Fruit fly (Drosophila melanogaster): ENCODE data around the gene bif.

Gene bif

dm6 chrX:11657140-11657539 lies 21.6 kb upstream of the bif start (continued):
- peak; percentile 11 for TF ChIP-seq CG15601 (tag; optimal IDR thresholded peaks at IDR 0.05)
- peak; percentile 34; the same call in 1 of the 3 replicates for TF ChIP-seq tgo (GFP tag; IDR thresholded peaks at IDR 0.05)
- peak; percentile 49; the same call in 1 of the 2 replicates for TF ChIP-seq CG9932 (GFP tag; IDR thresholded peaks at IDR 0.05)
- no peak for TF ChIP-seq hkb (optimal IDR thresholded peaks at IDR 0.05)
- peak; percentile 65 for TF ChIP-seq hkb (GFP tag; IDR thresholded peaks at IDR 0.05)
- TF ChIP-seq mirr (GFP tag; optimal IDR thresholded peaks at IDR 0.05) = peak; percentile 2
- peak; percentile 71; the same call in 1 of the 2 replicates for TF ChIP-seq Xrp1 (GFP tag; IDR thresholded peaks at IDR 0.05)
- TF ChIP-seq ken (GFP tag; IDR thresholded peaks at IDR 0.05) = no peak
- TF ChIP-seq CG16815 (GFP tag; optimal IDR thresholded peaks at IDR 0.05) = peak; percentile 21
- TF ChIP-seq gsb (GFP tag; IDR thresholded peaks at IDR 0.05) = peak; percentile 25; the same call in 1 of the 2 replicates
- peak; percentile 19 for TF ChIP-seq CG6254 (GFP tag; optimal IDR thresholded peaks at IDR 0.05)
- peak; percentile 43 for TF ChIP-seq CG6813 (GFP tag; optimal IDR thresholded peaks at IDR 0.05)
- peak; percentile 68 for TF ChIP-seq CG8924 (tag; optimal IDR thresholded peaks at IDR 0.05)
- peak; percentile 75 for TF ChIP-seq CG11504 (tag; optimal IDR thresholded peaks at IDR 0.05)
- peak; percentile 79 for TF ChIP-seq CG2678 (tag; optimal IDR thresholded peaks at IDR 0.05)
- TF ChIP-seq CG14050 (GFP tag; IDR thresholded peaks at IDR 0.05) = 0 out of 3 replicates have a peak, but pooled peaks have one; percentile 29
- no peak for TF ChIP-seq CG4707 (GFP tag; optimal IDR thresholded peaks at IDR 0.05)
- TF ChIP-seq YL-1 (GFP tag; optimal IDR thresholded peaks at IDR 0.05) = no peak
- no peak for TF ChIP-seq CG12236 (GFP tag; optimal IDR thresholded peaks at IDR 0.05)
- 0 out of 3 replicates have a peak, but pooled peaks have one; percentile 44 for TF ChIP-seq CG11695 (GFP tag; IDR thresholded peaks at IDR 0.05)
- TF ChIP-seq fd96Cb (tag; optimal IDR thresholded peaks at IDR 0.05) = peak; percentile 33
- TF ChIP-seq CG6791 (GFP tag; IDR thresholded peaks at IDR 0.05; ENCODE audit: partially characterized antibody) = no peak
- TF ChIP-seq CG17829 (tag; optimal IDR thresholded peaks at IDR 0.05) = peak; percentile 54
- peak in 1 of 2 experiments; percentile 71 for TF ChIP-seq Hr51 (GFP tag; optimal IDR thresholded peaks at IDR 0.05)
- TF ChIP-seq gcm2 (GFP tag; optimal IDR thresholded peaks at IDR 0.05) = no peak
- peak; percentile 32 for TF ChIP-seq Dek (tag; optimal IDR thresholded peaks at IDR 0.05)
- no peak for TF ChIP-seq CG12071 (GFP tag; optimal IDR thresholded peaks at IDR 0.05)
- 0 out of 2 replicates have a peak, but pooled peaks have one; percentile 20 for TF ChIP-seq CG3847 (GFP tag; IDR thresholded peaks at IDR 0.05)
- TF ChIP-seq Fer3 (tag; optimal IDR thresholded peaks at IDR 0.05) = peak; percentile 67
- no peak for TF ChIP-seq CG15479 (GFP tag; optimal IDR thresholded peaks at IDR 0.05)
- peak; percentile 6 for TF ChIP-seq ems (GFP tag; optimal IDR thresholded peaks at IDR 0.05)
- no peak for TF ChIP-seq dimm (GFP tag; IDR thresholded peaks at IDR 0.05)
- TF ChIP-seq Drgx (GFP tag; IDR thresholded peaks at IDR 0.05) = peak; percentile 56
- TF ChIP-seq CG32767 (GFP tag; IDR thresholded peaks at IDR 0.05) = 0 out of 2 replicates have a peak, but pooled peaks have one; percentile 49
- peak in 1 of 2 experiments; percentile 10 for TF ChIP-seq Eip74EF (GFP tag; optimal IDR thresholded peaks at IDR 0.05)
- TF ChIP-seq CG17612 (GFP tag; IDR thresholded peaks at IDR 0.05) = no peak
- 0 out of 2 replicates have a peak, but pooled peaks have one; percentile 31 for TF ChIP-seq E2f1 (GFP tag; IDR thresholded peaks at IDR 0.05)
- TF ChIP-seq Usf (GFP tag; optimal IDR thresholded peaks at IDR 0.05) = no peak
- TF ChIP-seq CG12155 (GFP tag; optimal IDR thresholded peaks at IDR 0.05) = peak; percentile 36
- peak; percentile 75 for TF ChIP-seq Fer1 (GFP tag; optimal IDR thresholded peaks at IDR 0.05)
- TF ChIP-seq CG7271 (tag; optimal IDR thresholded peaks at IDR 0.05) = no peak
- no peak for TF ChIP-seq kay (GFP tag; optimal IDR thresholded peaks at IDR 0.05)
- peak; percentile 12 for TF ChIP-seq HLH54F (GFP tag; optimal IDR thresholded peaks at IDR 0.05)
- TF ChIP-seq luna (GFP tag; optimal IDR thresholded peaks at IDR 0.05) = no peak
- TF ChIP-seq CG2120 (GFP tag; optimal IDR thresholded peaks at IDR 0.05) = peak; percentile 74
- TF ChIP-seq CG17328 (GFP tag; IDR thresholded peaks at IDR 0.05) = peak; percentile 55
- peak; percentile 5 for TF ChIP-seq CG4854 (GFP tag; optimal IDR thresholded peaks at IDR 0.05)
- TF ChIP-seq CG17912 (GFP tag; optimal IDR thresholded peaks at IDR 0.05) = no peak
- no peak for TF ChIP-seq Dp (GFP tag; optimal IDR thresholded peaks at IDR 0.05)
- peak; percentile 55 for TF ChIP-seq CG9727 (GFP tag; optimal IDR thresholded peaks at IDR 0.05)

Data from whole organism, embryonic.